Worm (Caenorhabditis elegans) whole organism, young adult: ENCODE data around the gene T19D12.9.
"Not testable (repeated sequence)": the region's sequence is repeated elsewhere in the genome, so short reads cannot be mapped to it uniquely, and the experiment has no call there.

Experiments used
- B0261.1 ChIP-seq: sonication (generic microtip); optimal IDR thresholded peaks from 2 replicates; lab custom pipeline; 2016; ENCODE audit warnings: mild to moderate bottlenecking, missing genetic modification characterization, moderate library complexity, missing compliant biosample characterization
- C06A6.2 ChIP-seq: fragments of 200-800 bp; sonication (Bioruptor generic); conservative IDR thresholded peaks from 2 replicates; pipeline ENCODE4 v1.3.6; 2022; ENCODE audit warnings: missing genetic modification characterization, missing compliant biosample characterization
- F49E8.2 ChIP-seq: sonication (generic microtip); optimal IDR thresholded peaks from 3 replicates; lab custom pipeline; 2017; ENCODE audit warnings: missing genetic modification characterization, mild to moderate bottlenecking, missing compliant biosample characterization, antibody characterized with exemption, moderate library complexity; ENCODE audit not compliant: insufficient read depth
- F55B11.4 ChIP-seq: sonication (generic microtip); optimal IDR thresholded peaks from 2 replicates; lab custom pipeline; 2016; ENCODE audit warnings: missing compliant biosample characterization, missing genetic modification characterization, borderline replicate concordance; ENCODE audit not compliant: insufficient read depth
- K12H6.12 ChIP-seq: fragments of 200-800 bp; sonication (Bioruptor generic); optimal IDR thresholded peaks from 2 replicates; lab custom pipeline; 2018; ENCODE audit warnings: mild to moderate bottlenecking, missing genetic modification characterization, missing compliant biosample characterization
- T26A5.8 ChIP-seq: sonication (generic microtip); optimal IDR thresholded peaks from 2 replicates; lab custom pipeline; 2016; ENCODE audit warnings: missing genetic modification characterization, missing compliant biosample characterization
- Y53F4B.3 ChIP-seq: fragments of 200-800 bp; sonication (Bioruptor generic); IDR thresholded peaks from 2 replicates; pipeline ENCODE4 v1.3.6; 2022; ENCODE audit warnings: missing genetic modification reagents, missing genetic modification characterization, missing compliant biosample characterization
- Y53G8AR.9 ChIP-seq: fragments of 200-800 bp; sonication (Bioruptor generic); conservative IDR thresholded peaks from 2 replicates; pipeline ENCODE4 v1.3.6; 2022; ENCODE audit warnings: missing genetic modification reagents, missing genetic modification characterization, missing compliant biosample characterization
- Y67H2A.10 ChIP-seq: fragments of 200-800 bp; sonication (Bioruptor generic); conservative IDR thresholded peaks from 2 replicates; pipeline ENCODE4 v1.3.6; 2022; ENCODE audit warnings: missing genetic modification reagents, missing genetic modification characterization, missing compliant biosample characterization
- ZK185.1 ChIP-seq: sonication (generic microtip); optimal IDR thresholded peaks from 2 replicates; lab custom pipeline; 2016; ENCODE audit warnings: mild to moderate bottlenecking, missing genetic modification characterization, missing compliant biosample characterization; ENCODE audit not compliant: poor library complexity, severe bottlenecking
- attf-3 ChIP-seq: fragments of 200-800 bp; sonication (Bioruptor generic); conservative IDR thresholded peaks from 2 replicates; pipeline ENCODE4 v1.3.6; 2022; ENCODE audit warnings: missing genetic modification reagents, missing genetic modification characterization, missing compliant biosample characterization
- bed-2 ChIP-seq: fragments of 200-800 bp; sonication (Bioruptor generic); IDR thresholded peaks from 2 replicates; pipeline ENCODE4 v1.3.6; 2022; ENCODE audit warnings: missing genetic modification reagents, missing genetic modification characterization, missing compliant biosample characterization
- cebp-1 ChIP-seq, 2 experiments: fragments of 200-800 bp in 1 of 2; sonication (Bioruptor generic) in 1 of 2; sonication (generic microtip) in 1 of 2; IDR thresholded peaks in 1 of 2; optimal IDR thresholded peaks in 1 of 2; 2 replicates each; pipeline versions ENCODE4 v1.3.6 to Lab custom; 2017 to 2022; ENCODE audit warnings: missing compliant biosample characterization in 2 of 2, missing genetic modification characterization in 2 of 2, mild to moderate bottlenecking in 1 of 2, missing genetic modification reagents in 1 of 2, moderate library complexity in 1 of 2
- ceh-27 ChIP-seq: fragments of 200-800 bp; sonication (Bioruptor generic); optimal IDR thresholded peaks from 2 replicates; lab custom pipeline; 2018; ENCODE audit warnings: mild to moderate bottlenecking, missing genetic modification characterization, moderate library complexity, missing compliant biosample characterization
- fkh-3 ChIP-seq: sonication (generic microtip); optimal IDR thresholded peaks from 2 replicates; lab custom pipeline; 2016; ENCODE audit warnings: mild to moderate bottlenecking, missing genetic modification characterization, missing compliant biosample characterization
- hmg-1.2 ChIP-seq: fragments of 200-800 bp; sonication (Bioruptor generic); IDR thresholded peaks from 2 replicates; pipeline ENCODE4 v1.3.6; 2022; ENCODE audit warnings: missing genetic modification reagents, missing genetic modification characterization, missing compliant biosample characterization
- let-526 ChIP-seq: fragments of 200-800 bp; sonication (Bioruptor generic); IDR thresholded peaks from 2 replicates; pipeline ENCODE4 v1.3.6; 2022; ENCODE audit warnings: missing genetic modification reagents, missing genetic modification characterization, missing compliant biosample characterization
- madf-3 ChIP-seq: fragments of 200-800 bp; sonication (Bioruptor generic); IDR thresholded peaks from 2 replicates; pipeline ENCODE4 v1.3.6; 2022; ENCODE audit warnings: missing genetic modification reagents, missing genetic modification characterization, missing compliant biosample characterization
- nhr-80 ChIP-seq: sonication (generic microtip); optimal IDR thresholded peaks from 2 replicates; lab custom pipeline; 2016; ENCODE audit warnings: missing genetic modification characterization, missing compliant biosample characterization
- rcor-1 ChIP-seq: fragments of 200-800 bp; sonication (Bioruptor generic); IDR thresholded peaks from 2 replicates; pipeline ENCODE4 v1.3.6; 2022; ENCODE audit warnings: missing genetic modification reagents, missing genetic modification characterization, missing compliant biosample characterization
- rec-8 ChIP-seq, 2 experiments: sonication (generic microtip); optimal IDR thresholded peaks; 2 replicates each; lab custom pipeline; 2016; ENCODE audit warnings: mild to moderate bottlenecking in 2 of 2, missing genetic modification characterization in 2 of 2, missing genetic modification reagents in 2 of 2, missing genotype in 2 of 2, missing biosample characterization in 1 of 2, missing compliant biosample characterization in 1 of 2, moderate library complexity in 1 of 2
- sdz-38 ChIP-seq: sonication (generic microtip); optimal IDR thresholded peaks from 2 replicates; lab custom pipeline; 2016; ENCODE audit warnings: missing genotype, missing genetic modification characterization, missing compliant biosample characterization
- unc-62 ChIP-seq: fragments of 150-350 bp; optimal IDR thresholded peaks from 2 replicates; lab custom pipeline; 2014; ENCODE audit warnings: missing biosample characterization, missing genetic modification reagents, missing genetic modification characterization
- ztf-3 ChIP-seq: fragments of 200-800 bp; sonication (Bioruptor generic); optimal IDR thresholded peaks from 2 replicates; lab custom pipeline; 2018; ENCODE audit warnings: mild to moderate bottlenecking, missing genetic modification characterization, missing compliant biosample characterization

T19D12.9 gene

DNA sequence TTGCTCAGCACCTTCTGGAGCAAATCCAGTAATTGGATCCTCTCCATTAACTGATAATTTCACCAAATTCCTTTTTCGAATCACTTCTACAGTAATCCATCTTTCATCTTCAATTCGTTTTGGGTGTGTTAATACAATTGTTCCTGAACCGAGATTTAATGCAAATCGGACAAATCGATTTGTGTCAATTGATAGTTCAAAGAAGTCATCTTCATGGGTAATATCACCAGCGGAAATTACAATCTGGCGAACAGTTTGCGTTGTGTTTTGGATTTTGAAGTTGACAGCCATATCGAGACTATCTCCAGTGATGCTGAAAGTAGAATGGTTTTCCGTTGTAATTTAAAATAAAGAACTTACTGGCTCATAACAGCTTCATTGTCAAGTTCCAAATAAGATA, 16.3 kb downstream of the T19D12.9 start:
- no peak for TF ChIP-seq F55B11.4 (tag; lab: Kevin White, UChicago)
- no peak for TF ChIP-seq attf-3 (GFP tag; lab: Robert Waterston, UW)
- TF ChIP-seq rec-8 (tag; optimal IDR thresholded peaks at IDR 0.05; lab: Kevin White, UChicago) = no peak
- no peak for TF ChIP-seq bed-2 (GFP tag; lab: Robert Waterston, UW)
- no peak for TF ChIP-seq sdz-38 (tag; lab: Kevin White, UChicago)
- no peak for TF ChIP-seq Y53F4B.3
- no peak for TF ChIP-seq madf-3 (GFP tag; lab: Robert Waterston, UW)

ce11 chrII:6636136-6636535, 18.0 kb downstream of the T19D12.9 start, which contains the start of gene T19D12.5:
T19D12.5 (minus strand) TSS chrII:6636236.
- TF ChIP-seq ceh-27 (GFP tag; lab: Kevin White, UChicago) (no peak), K12H6.12 (tag; lab: Kevin White, UChicago) (no peak), Y53G8AR.9 (GFP tag; lab: Robert Waterston, UW) (no peak), F49E8.2 (tag; lab: Kevin White, UChicago) (no peak), cebp-1 (GFP tag; IDR thresholded peaks at IDR 0.05; lab: Robert Waterston, UW) (no peak), cebp-1 (tag; optimal IDR thresholded peaks at IDR 0.05; lab: Kevin White, UChicago) (peak; percentile 13), T26A5.8 (tag; lab: Kevin White, UChicago) (no peak)
- TF ChIP-seq, all 124 proteins: peak for 1

- TF ChIP-seq let-526 (GFP tag; lab: Robert Waterston, UW) = no peak
- no peak for TF ChIP-seq ZK185.1 (tag; lab: Kevin White, UChicago)
- TF ChIP-seq ztf-3 = no peak
These were observed 22.2 kb downstream of the T19D12.9 start for ce11 chrII:6631995-6632394.

- TF ChIP-seq rec-8 (tag; optimal IDR thresholded peaks at IDR 0.05; lab: Kevin White, UChicago) = no peak
- peak; percentile 11 for TF ChIP-seq nhr-80
- TF ChIP-seq, all 124 proteins: peak for 1
These were observed 23.4 kb downstream of the T19D12.9 start, which contains the start of gene T19D12.4 for ce11 chrII:6630811-6631210. T19D12.4 (plus strand) TSS chrII:6631105.

ce11 chrII:6629775-6630174, 24.4 kb downstream of the T19D12.9 start:
- no peak for TF ChIP-seq fkh-3 (tag; lab: Kevin White, UChicago)
- peak; percentile 88 for TF ChIP-seq unc-62 (GFP tag; lab: Kevin White, UChicago)
- peak; percentile 1 for TF ChIP-seq nhr-80

DNA sequence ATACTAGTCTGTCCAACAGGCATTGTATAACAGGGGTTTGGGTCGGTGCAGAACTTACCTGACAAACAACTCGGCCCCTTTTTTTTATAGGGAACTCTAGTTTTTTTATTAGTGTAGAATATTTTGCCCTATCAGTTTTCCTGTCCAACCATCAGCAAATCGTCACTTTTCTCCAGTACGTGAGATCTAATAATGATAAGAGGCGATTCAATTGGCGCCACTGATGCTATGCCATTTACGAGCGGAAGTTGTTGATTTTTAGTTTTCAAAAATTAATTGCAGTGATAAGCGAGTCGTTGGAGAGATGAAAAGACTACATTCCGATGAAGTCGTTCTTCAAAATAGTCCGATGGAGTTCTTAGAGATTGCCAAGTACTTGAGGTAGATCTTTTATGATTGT, 25.8 kb downstream of the T19D12.9 start:
- TF ChIP-seq B0261.1 (tag; lab: Kevin White, UChicago) (no peak), nhr-80 (peak; percentile 28)

DNA sequence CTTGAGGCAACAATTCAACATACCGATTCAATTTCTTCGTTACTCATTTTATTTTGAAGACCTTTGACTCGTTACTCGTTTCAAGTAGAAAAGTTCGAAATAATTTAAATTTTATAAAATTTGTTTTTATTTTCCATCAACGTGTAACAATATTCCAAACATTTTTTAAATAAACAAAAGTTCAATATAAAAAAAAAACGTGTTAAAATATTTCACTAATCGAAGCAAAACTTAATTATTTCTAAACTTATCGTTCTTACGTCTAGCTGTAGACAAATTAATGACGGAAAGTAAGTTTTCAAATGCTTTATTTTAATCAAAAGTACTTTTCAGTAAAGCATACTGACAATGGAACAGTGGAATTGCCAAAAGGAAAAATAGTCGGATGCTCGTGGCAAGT, 27.0 kb downstream of the T19D12.9 start, which contains the start of the genes F54H5.5 and F54H5.2:
TSS of gene F54H5.5 (minus strand) at position 101 of the 400 bp plus-strand sequence.
TSS of gene F54H5.2 (plus strand) at position 303 of the 400 bp plus-strand sequence.
- TF ChIP-seq rcor-1, Y67H2A.10, C06A6.2 (GFP tag; lab: Robert Waterston, UW): not testable (repeated sequence)

DNA sequence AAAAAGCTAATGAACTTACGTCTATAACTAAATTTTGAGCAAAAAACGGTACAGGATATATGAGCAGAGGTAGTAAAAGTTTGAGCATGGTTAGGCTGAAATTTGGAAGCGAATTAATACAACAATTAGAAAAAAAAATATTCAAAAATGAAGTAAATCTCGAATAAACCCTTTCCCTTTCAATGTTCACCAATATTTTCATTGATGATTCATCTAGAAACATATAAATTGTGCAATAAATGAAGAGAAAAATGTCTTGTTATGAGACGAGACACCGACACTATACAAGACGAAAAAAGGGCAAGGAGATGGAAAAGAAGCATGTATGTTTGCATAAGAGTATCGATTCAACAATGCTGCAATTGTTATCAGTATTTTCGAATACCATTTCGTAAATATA, 28.9 kb downstream of the T19D12.9 start, which contains the start of gene F54H5.14:
TSS of gene F54H5.14 (minus strand) at position 101 of the 400 bp plus-strand sequence.
- no peak for TF ChIP-seq hmg-1.2
- peak; percentile 0 for TF ChIP-seq nhr-80
